Worm (Caenorhabditis elegans) whole organism, L2 larva: Measurements from ENCODE around the gene C29F7.10.

Experiments used
- C34F6.9 ChIP-seq: fragments of 150-350 bp; optimal IDR thresholded peaks from 2 replicates; lab custom pipeline; 2014; ENCODE audit warnings: missing biosample characterization, missing genetic modification characterization
- F13H6.1 ChIP-seq: sonication (generic microtip); optimal IDR thresholded peaks from 2 replicates; lab custom pipeline; 2016; ENCODE audit warnings: missing genetic modification characterization, missing compliant biosample characterization
- Y55F3AM.14 ChIP-seq: fragments of 200-800 bp; sonication (Bioruptor generic); optimal IDR thresholded peaks from 2 replicates; lab custom pipeline; 2018; ENCODE audit warnings: mild to moderate bottlenecking, missing genetic modification characterization, missing compliant biosample characterization
- ZK546.5 ChIP-seq: sonication (generic microtip); optimal IDR thresholded peaks from 2 replicates; lab custom pipeline; 2017; ENCODE audit warnings: missing biosample characterization, missing genetic modification characterization
- aly-2 ChIP-seq: fragments of 150-350 bp; optimal IDR thresholded peaks from 2 replicates; lab custom pipeline; 2014; ENCODE audit warnings: missing biosample characterization, missing genetic modification characterization
- ama-1 ChIP-seq: fragments of 150-350 bp; optimal IDR thresholded peaks from 2 replicates; lab custom pipeline; 2018; ENCODE audit warnings: inconsistent platforms
- blmp-1 ChIP-seq: sonication (generic microtip); optimal IDR thresholded peaks from 2 replicates; lab custom pipeline; 2017; ENCODE audit warnings: missing genetic modification characterization, mild to moderate bottlenecking, missing compliant biosample characterization, antibody characterized with exemption, moderate library complexity; ENCODE audit not compliant: insufficient read depth
- ceh-16 ChIP-seq: fragments of 150-350 bp; optimal IDR thresholded peaks from 2 replicates; lab custom pipeline; 2014; ENCODE audit warnings: missing biosample characterization, missing genetic modification characterization
- ceh-82 ChIP-seq: fragments of 150-350 bp; optimal IDR thresholded peaks from 2 replicates; lab custom pipeline; 2014; ENCODE audit warnings: missing biosample characterization, missing genetic modification characterization
- dmd-4 ChIP-seq: sonication (generic microtip); optimal IDR thresholded peaks from 2 replicates; lab custom pipeline; 2017; ENCODE audit warnings: missing biosample characterization, missing genetic modification characterization
- egl-27 ChIP-seq: sonication (generic microtip); optimal IDR thresholded peaks from 3 replicates; lab custom pipeline; 2017; ENCODE audit warnings: missing biosample characterization, missing genetic modification reagents, missing genetic modification characterization
- elt-1 ChIP-seq: fragments of 150-350 bp; optimal IDR thresholded peaks from 2 replicates; lab custom pipeline; 2014; ENCODE audit warnings: missing biosample characterization, missing genetic modification characterization
- lin-11 ChIP-seq: fragments of 150-350 bp; sonication (generic microtip); optimal IDR thresholded peaks from 2 replicates; lab custom pipeline; 2014; ENCODE audit warnings: missing biosample characterization, missing genetic modification characterization, inconsistent platforms, mixed read lengths
- lin-13 ChIP-seq: fragments of 150-350 bp; optimal IDR thresholded peaks from 2 replicates; lab custom pipeline; 2014; ENCODE audit warnings: missing biosample characterization, missing genetic modification reagents, missing genetic modification characterization
- lin-39 ChIP-seq: fragments of 150-350 bp; optimal IDR thresholded peaks from 2 replicates; lab custom pipeline; 2014; ENCODE audit warnings: missing biosample characterization, missing genetic modification reagents, missing genetic modification characterization
- lsy-2 ChIP-seq, 2 experiments: fragments of 150-350 bp in 1 of 2; sonication (generic microtip) in 1 of 2; optimal IDR thresholded peaks; 2 replicates each; lab custom pipeline; 2014 to 2017; ENCODE audit warnings: missing biosample characterization in 2 of 2, missing genetic modification characterization in 2 of 2
- mbf-1 ChIP-seq: sonication (generic microtip); optimal IDR thresholded peaks from 2 replicates; lab custom pipeline; 2017; ENCODE audit warnings: missing biosample characterization, missing genetic modification characterization
- mdl-1 ChIP-seq, 2 experiments: fragments of 150-350 bp in 1 of 2; sonication (generic microtip) in 1 of 2; optimal IDR thresholded peaks; 2 replicates each; lab custom pipeline; 2017; ENCODE audit warnings: missing biosample characterization in 2 of 2, missing genetic modification characterization in 2 of 2
- nhr-11 ChIP-seq: fragments of 150-350 bp; optimal IDR thresholded peaks from 2 replicates; lab custom pipeline; 2014; ENCODE audit warnings: missing biosample characterization, missing genetic modification characterization
- nhr-12 ChIP-seq: fragments of 150-350 bp; optimal IDR thresholded peaks from 2 replicates; lab custom pipeline; 2014; ENCODE audit warnings: missing biosample characterization, missing genetic modification characterization
- nhr-129 ChIP-seq: fragments of 150-350 bp; optimal IDR thresholded peaks from 2 replicates; lab custom pipeline; 2014; ENCODE audit warnings: missing biosample characterization, missing genetic modification characterization
- nhr-21 ChIP-seq: fragments of 150-350 bp; optimal IDR thresholded peaks from 2 replicates; lab custom pipeline; 2014; ENCODE audit warnings: missing biosample characterization, missing genetic modification characterization
- nhr-23 ChIP-seq: fragments of 150-350 bp; optimal IDR thresholded peaks from 2 replicates; lab custom pipeline; 2014; ENCODE audit warnings: missing biosample characterization, missing genetic modification reagents, missing genetic modification characterization
- nhr-237 ChIP-seq: fragments of 150-350 bp; optimal IDR thresholded peaks from 2 replicates; lab custom pipeline; 2014; ENCODE audit warnings: missing biosample characterization, missing genetic modification characterization
- nhr-25 ChIP-seq: fragments of 150-350 bp; sonication (generic microtip); optimal IDR thresholded peaks from 3 replicates; lab custom pipeline; 2014; ENCODE audit warnings: missing biosample characterization, missing genetic modification characterization
- nhr-77 ChIP-seq: fragments of 150-350 bp; optimal IDR thresholded peaks from 2 replicates; lab custom pipeline; 2014; ENCODE audit warnings: missing biosample characterization, missing genetic modification characterization
- sem-4 ChIP-seq: fragments of 150-350 bp; optimal IDR thresholded peaks from 2 replicates; lab custom pipeline; 2014; ENCODE audit warnings: missing biosample characterization, missing genetic modification reagents, missing genetic modification characterization
- skn-1 ChIP-seq: sonication (generic microtip); optimal IDR thresholded peaks from 2 replicates; lab custom pipeline; 2017; ENCODE audit warnings: missing biosample characterization, missing genetic modification characterization
- sma-3 ChIP-seq: sonication (generic microtip); optimal IDR thresholded peaks from 2 replicates; lab custom pipeline; 2016; ENCODE audit warnings: missing genetic modification reagents, missing genetic modification characterization, missing compliant biosample characterization
- sma-9 ChIP-seq, 2 experiments: fragments of 150-350 bp in 1 of 2; sonication (generic microtip) in 1 of 2; optimal IDR thresholded peaks; 2 replicates each; lab custom pipeline; 2014 to 2016; ENCODE audit warnings: missing genetic modification characterization in 2 of 2, mild to moderate bottlenecking in 1 of 2, missing biosample characterization in 1 of 2, missing compliant biosample characterization in 1 of 2, missing genetic modification reagents in 1 of 2, moderate library complexity in 1 of 2
- unc-39 ChIP-seq: fragments of 150-350 bp; optimal IDR thresholded peaks from 2 replicates; lab custom pipeline; 2014; ENCODE audit warnings: missing biosample characterization, missing genetic modification characterization
- unc-62 ChIP-seq: fragments of 150-350 bp; optimal IDR thresholded peaks from 2 replicates; lab custom pipeline; 2014; ENCODE audit warnings: missing biosample characterization, missing genetic modification reagents, missing genetic modification characterization
- ztf-1 ChIP-seq: fragments of 200-800 bp; sonication (Bioruptor generic); conservative IDR thresholded peaks from 2 replicates; pipeline ENCODE4 v1.3.6; 2022; ENCODE audit warnings: missing genetic modification characterization, missing compliant biosample characterization
- ztf-4 ChIP-seq: fragments of 150-350 bp; optimal IDR thresholded peaks from 2 replicates; lab custom pipeline; 2014; ENCODE audit warnings: missing biosample characterization, missing genetic modification characterization

The C29F7.10 gene

DNA sequence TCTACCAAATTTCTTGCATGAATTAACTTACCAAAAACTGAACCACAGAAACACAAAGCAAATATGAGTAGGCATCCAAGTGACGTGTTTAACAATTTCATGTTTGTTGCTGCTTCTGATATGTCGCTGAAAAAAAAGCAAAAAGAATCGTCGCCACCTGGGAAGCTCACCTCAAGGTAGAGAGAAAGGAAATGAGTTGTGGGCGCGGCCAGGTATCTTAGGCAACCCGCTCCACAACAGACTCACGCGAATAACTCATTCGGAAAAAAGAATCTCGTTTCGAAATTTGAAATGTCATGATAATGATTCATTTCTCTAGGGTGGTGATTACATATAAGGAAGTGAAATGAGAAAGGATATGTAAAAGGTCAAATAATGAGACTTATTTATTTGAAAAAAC, 36.3 kb downstream of the C29F7.10 start, which contains the start of gene irld-2:
Gene irld-2, minus strand, starts transcription at position 101 of the 400 bp plus-strand sequence.
- TF ChIP-seq nhr-23 (tag; lab: Kevin White, UChicago) (no peak), Y55F3AM.14 (GFP tag; lab: Kevin White, UChicago) (no peak), unc-62 (GFP tag; lab: Kevin White, UChicago) (no peak), mbf-1 (tag; lab: Kevin White, UChicago) (no peak), lin-11 (tag; lab: Kevin White, UChicago) (no peak), nhr-77 (tag; lab: Kevin White, UChicago) (no peak), ZK546.5 (tag; lab: Kevin White, UChicago) (no peak), blmp-1 (tag; lab: Kevin White, UChicago) (no peak), ceh-82 (tag; lab: Kevin White, UChicago) (no peak), mdl-1 (tag; optimal IDR thresholded peaks at IDR 0.05; lab: Kevin White, UChicago) (no peak)

DNA sequence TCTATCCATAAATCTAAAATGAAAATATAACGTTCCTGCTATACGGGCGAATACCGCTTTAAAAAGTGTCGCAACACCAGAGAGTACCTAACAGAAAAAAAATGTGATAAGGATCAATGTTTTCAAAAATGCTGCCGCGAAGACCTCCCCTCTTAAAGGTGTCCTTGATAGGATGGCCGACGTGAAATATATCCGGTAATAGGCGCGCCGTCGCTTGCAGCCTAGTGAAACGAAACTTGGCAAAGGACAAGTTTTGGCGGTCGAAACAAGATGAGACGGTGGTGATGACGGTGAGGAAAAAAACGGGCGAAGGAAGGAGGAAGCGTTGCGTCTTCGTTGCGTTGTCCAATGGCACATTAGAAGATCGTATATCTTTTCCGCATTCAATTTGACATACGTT, 42.5 kb downstream of the C29F7.10 start:
- TF ChIP-seq lin-11 (tag; lab: Kevin White, UChicago) (no peak), nhr-77 (tag; lab: Kevin White, UChicago) (no peak), nhr-25 (peak; percentile 70), unc-39 (tag; lab: Kevin White, UChicago) (no peak), blmp-1 (tag; lab: Kevin White, UChicago) (peak; percentile 20), ztf-4 (no peak), nhr-12 (tag; lab: Kevin White, UChicago) (no peak), egl-27 (tag; lab: Kevin White, UChicago) (no peak), C34F6.9 (tag; lab: Kevin White, UChicago) (no peak), nhr-129 (tag; lab: Kevin White, UChicago) (peak; percentile 16), elt-1 (tag; lab: Kevin White, UChicago) (peak; percentile 9), ceh-16 (tag; lab: Kevin White, UChicago) (peak; percentile 77), lin-13 (no peak), nhr-237 (tag; lab: Kevin White, UChicago) (no peak), sma-3 (GFP tag; lab: Kevin White, UChicago) (peak; percentile 4), sma-9 (GFP tag; optimal IDR thresholded peaks at IDR 0.05; lab: Kevin White, UChicago) (no peak), sma-9 (tag; optimal IDR thresholded peaks at IDR 0.05; lab: Kevin White, UChicago) (no peak), skn-1 (no peak), unc-62 (GFP tag; lab: Kevin White, UChicago) (no peak), sem-4 (tag; lab: Kevin White, UChicago) (peak; percentile 13), nhr-21 (no peak)

DNA sequence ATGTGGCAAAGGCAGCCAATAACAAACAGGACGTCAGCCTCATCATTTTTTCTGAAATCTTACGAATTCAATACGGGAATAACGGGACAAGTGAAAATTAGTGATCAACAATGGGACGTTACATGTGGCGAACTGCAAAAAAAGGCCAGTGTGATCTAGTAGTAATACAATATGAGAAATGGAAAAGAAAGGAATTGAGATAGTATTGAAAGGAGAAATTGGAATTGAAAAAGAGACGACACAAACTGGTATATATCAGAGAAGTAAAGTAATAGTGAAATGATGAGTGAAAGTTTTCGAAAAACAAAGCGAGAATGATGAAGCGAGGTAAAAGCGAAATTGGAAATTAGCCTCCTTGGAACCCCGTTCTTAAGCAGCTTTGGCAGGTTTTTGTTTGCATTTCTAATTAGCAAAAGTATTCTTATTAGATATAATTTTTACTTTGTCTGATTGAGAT, 43.8 kb downstream of the C29F7.10 start, which contains the start of gene C49F8.3:
Gene C49F8.3, minus strand, starts transcription at position 51 of the 457 bp plus-strand sequence.
- TF ChIP-seq mdl-1 (tag; optimal IDR thresholded peaks at IDR 0.05; lab: Kevin White, UChicago) (no peak), blmp-1 (tag; lab: Kevin White, UChicago) (peak; percentile 94)

- TF ChIP-seq lin-11 (tag; lab: Kevin White, UChicago): no peak
- no peak for TF ChIP-seq ceh-16 (tag; lab: Kevin White, UChicago)
- TF ChIP-seq dmd-4 (tag; lab: Kevin White, UChicago): no peak
- no peak for TF ChIP-seq lin-39 (tag; lab: Kevin White, UChicago)
- no peak for TF ChIP-seq F13H6.1 (tag; lab: Kevin White, UChicago)
- TF ChIP-seq ZK546.5 (tag; lab: Kevin White, UChicago): no peak
- TF ChIP-seq aly-2 (tag; lab: Kevin White, UChicago): no peak
- no peak for TF ChIP-seq egl-27 (tag; lab: Kevin White, UChicago)
- no peak for TF ChIP-seq ztf-4
- no peak for TF ChIP-seq ceh-82 (tag; lab: Kevin White, UChicago)
- TF ChIP-seq elt-1 (tag; lab: Kevin White, UChicago): no peak
- no peak for TF ChIP-seq nhr-129 (tag; lab: Kevin White, UChicago)
- TF ChIP-seq ama-1 (lab: Kevin White, UChicago): no peak
Measured at ce11 chrX:13384743-13385142, 46.5 kb downstream of the C29F7.10 start.

DNA sequence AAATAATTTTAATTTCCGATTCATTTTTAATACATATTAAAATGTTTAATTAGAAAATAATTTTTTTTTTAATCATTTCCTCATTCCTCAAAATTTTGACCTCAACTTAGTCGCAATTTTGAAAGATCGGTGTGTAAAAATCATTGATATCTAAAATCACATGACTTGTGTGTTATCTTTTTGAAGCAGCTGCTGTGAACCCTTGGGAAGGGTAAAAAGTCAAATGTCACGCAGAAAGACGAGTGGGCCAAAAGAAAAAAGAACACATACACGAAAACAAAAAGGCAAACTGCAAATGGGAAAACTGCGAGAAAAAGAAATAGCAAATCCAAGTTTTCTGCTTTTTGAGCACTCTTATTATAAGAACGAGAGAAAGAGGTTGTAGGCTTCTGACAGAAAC, 48.0 kb downstream of the C29F7.10 start:
- TF ChIP-seq nhr-129 (tag; lab: Kevin White, UChicago): peak; percentile 33
- peak in 1 of 2 experiments; percentile 38 for TF ChIP-seq lsy-2 (tag; optimal IDR thresholded peaks at IDR 0.05; lab: Kevin White, UChicago)
- TF ChIP-seq sma-9 (GFP tag; optimal IDR thresholded peaks at IDR 0.05; lab: Kevin White, UChicago): peak; percentile 44
- TF ChIP-seq sma-9 (tag; optimal IDR thresholded peaks at IDR 0.05; lab: Kevin White, UChicago): no peak
- no peak for TF ChIP-seq aly-2 (tag; lab: Kevin White, UChicago)
- peak; percentile 31 for TF ChIP-seq C34F6.9 (tag; lab: Kevin White, UChicago)
- TF ChIP-seq ztf-1 (GFP tag; lab: Robert Waterston, UW): no peak
- TF ChIP-seq nhr-11 (tag; lab: Kevin White, UChicago): no peak
